Fruit fly (Drosophila melanogaster): ENCODE results near the gene Npc2f.

dm6 chr3R:24137311-24137945 lies at the start of gene Npc2f:
- TF ChIP-seq psq (optimal IDR thresholded peaks at IDR 0.05) (no peak), EcR (GFP tag; optimal IDR thresholded peaks at IDR 0.05) (no peak), Dll (optimal IDR thresholded peaks at IDR 0.05) (no peak), pan (optimal IDR thresholded peaks at IDR 0.05) (no peak)

Measured in whole organism.